Worm (Caenorhabditis elegans): ENCODE results near the gene ZK813.1.
A peak's percentile ranks its signal among the peaks of the same experiment; 100 is the strongest.

Gene ZK813.1

DNA sequence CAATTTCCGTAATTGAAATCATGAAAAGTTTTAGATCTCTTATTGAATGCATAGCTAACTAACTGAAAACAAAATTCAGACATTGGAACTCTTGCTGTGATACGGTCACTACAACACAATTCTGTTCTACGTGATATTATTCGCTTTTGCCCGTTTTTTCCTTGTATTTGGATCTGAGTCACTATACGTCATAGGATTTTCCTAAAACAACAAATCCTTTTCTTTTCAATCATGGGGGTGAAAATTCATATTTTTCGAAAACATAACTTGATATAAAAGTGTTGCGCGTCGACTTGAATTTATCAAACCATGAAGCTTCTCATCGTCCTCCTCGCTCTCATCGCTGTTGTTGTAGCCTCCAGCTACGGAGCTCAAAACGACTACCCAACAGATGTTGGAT, at the start of gene ZK813.1:
Gene ZK813.1, plus strand, starts transcription at position 301 of the 400 bp plus-strand sequence.
- TF ChIP-seq C34F6.9 (tag; optimal IDR thresholded peaks at IDR 0.05) = no peak
- no peak for TF ChIP-seq lin-39 (tag; optimal IDR thresholded peaks at IDR 0.05)
- TF ChIP-seq lsy-2 (tag; optimal IDR thresholded peaks at IDR 0.05) = no peak
- no peak for TF ChIP-seq ceh-82 (tag; optimal IDR thresholded peaks at IDR 0.05)
- no peak for TF ChIP-seq lin-11 (tag; optimal IDR thresholded peaks at IDR 0.05)
- TF ChIP-seq gmeb-1 (tag; optimal IDR thresholded peaks at IDR 0.05) = no peak
- no peak for TF ChIP-seq nhr-25 (tag; optimal IDR thresholded peaks at IDR 0.05)
- TF ChIP-seq dmd-4 (tag; optimal IDR thresholded peaks at IDR 0.05) = no peak
- no peak for TF ChIP-seq nhr-12 (tag; optimal IDR thresholded peaks at IDR 0.05)
- TF ChIP-seq Y55F3AM.14 (GFP tag; optimal IDR thresholded peaks at IDR 0.05) = no peak
- TF ChIP-seq unc-39 (tag; optimal IDR thresholded peaks at IDR 0.05) = no peak

DNA sequence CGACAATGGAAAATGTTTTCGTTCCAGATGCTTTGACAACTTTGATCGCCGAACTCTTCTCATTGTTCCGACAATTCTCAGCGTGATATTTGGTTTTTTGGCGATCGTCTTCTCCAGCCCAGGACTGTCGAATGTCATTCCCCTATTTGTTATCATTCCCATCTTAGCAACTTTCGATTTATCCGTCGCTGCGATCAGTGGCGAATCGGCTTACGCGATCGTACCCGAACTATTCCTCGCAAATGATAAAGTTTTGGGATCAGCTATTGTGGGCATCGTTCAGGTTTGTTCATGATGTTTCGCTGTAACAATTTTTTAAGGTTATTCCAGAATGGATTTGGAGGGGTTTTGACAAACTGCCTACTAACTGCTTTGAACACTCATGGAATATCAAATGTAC, 49.4 kb upstream of the ZK813.1 start:
- TF ChIP-seq lin-13 (GFP tag; optimal IDR thresholded peaks at IDR 0.05) = no peak
- TF ChIP-seq elt-1 (tag; optimal IDR thresholded peaks at IDR 0.05) = peak; percentile 19
- no peak for TF ChIP-seq F13H6.1 (tag; optimal IDR thresholded peaks at IDR 0.05)
- TF ChIP-seq crh-2 (tag; optimal IDR thresholded peaks at IDR 0.05) = no peak
- TF ChIP-seq gmeb-1 (tag; optimal IDR thresholded peaks at IDR 0.05) = no peak

DNA sequence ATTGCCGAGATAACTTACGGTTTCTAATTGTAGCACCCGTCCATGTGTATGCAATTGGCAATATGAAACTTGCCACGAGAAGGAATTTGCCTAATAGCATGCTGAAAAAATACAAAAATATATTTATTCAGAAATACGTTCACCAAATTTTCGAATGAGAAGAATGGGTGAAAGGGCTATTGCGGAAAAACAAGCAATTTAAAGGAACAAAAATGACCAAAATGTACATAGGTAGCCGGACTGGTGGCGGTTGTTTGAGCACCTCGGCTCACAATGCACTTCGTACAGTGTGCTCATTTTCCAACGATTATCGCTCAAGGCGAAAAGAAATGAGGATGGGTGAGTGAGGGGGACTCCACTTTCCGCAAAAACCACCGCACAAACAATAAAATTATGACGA, 46.2 kb upstream of the ZK813.1 start, which contains the start of gene cht-1:
Gene cht-1, minus strand, starts transcription at position 101 of the 400 bp plus-strand sequence.
- TF ChIP-seq dmd-4 (tag; optimal IDR thresholded peaks at IDR 0.05) = no peak
- TF ChIP-seq ceh-82 (tag; optimal IDR thresholded peaks at IDR 0.05) = no peak
- TF ChIP-seq F13H6.1 (tag; optimal IDR thresholded peaks at IDR 0.05) = no peak
- TF ChIP-seq sma-9 (GFP tag; optimal IDR thresholded peaks at IDR 0.05) = no peak
- no peak for TF ChIP-seq sma-9 (tag; optimal IDR thresholded peaks at IDR 0.05)
- no peak for TF ChIP-seq zag-1 (tag; optimal IDR thresholded peaks at IDR 0.05)
- TF ChIP-seq nhr-6 (tag; optimal IDR thresholded peaks at IDR 0.05) = no peak
- no peak for TF ChIP-seq C34F6.9 (tag; optimal IDR thresholded peaks at IDR 0.05)
- no peak for TF ChIP-seq nhr-23 (tag; optimal IDR thresholded peaks at IDR 0.05)
- no peak for TF ChIP-seq unc-55 (GFP tag; optimal IDR thresholded peaks at IDR 0.05)
- no peak for TF ChIP-seq nhr-25 (tag; optimal IDR thresholded peaks at IDR 0.05)
- no peak for TF ChIP-seq peb-1 (tag; optimal IDR thresholded peaks at IDR 0.05)
- TF ChIP-seq ZK546.5 (tag; optimal IDR thresholded peaks at IDR 0.05) = no peak
- no peak for TF ChIP-seq snpc-4 (tag; optimal IDR thresholded peaks at IDR 0.05)
- TF ChIP-seq egl-27 (tag; optimal IDR thresholded peaks at IDR 0.05) = no peak
- TF ChIP-seq lsy-2 (tag; optimal IDR thresholded peaks at IDR 0.05) = no peak
- no peak for TF ChIP-seq ceh-16 (tag; optimal IDR thresholded peaks at IDR 0.05)
- no peak for TF ChIP-seq mbf-1 (tag; optimal IDR thresholded peaks at IDR 0.05)
- TF ChIP-seq Y55F3AM.14 (GFP tag; optimal IDR thresholded peaks at IDR 0.05) = no peak
- TF ChIP-seq nhr-11 (tag; optimal IDR thresholded peaks at IDR 0.05) = no peak
- TF ChIP-seq lin-11 (tag; optimal IDR thresholded peaks at IDR 0.05) = no peak

DNA sequence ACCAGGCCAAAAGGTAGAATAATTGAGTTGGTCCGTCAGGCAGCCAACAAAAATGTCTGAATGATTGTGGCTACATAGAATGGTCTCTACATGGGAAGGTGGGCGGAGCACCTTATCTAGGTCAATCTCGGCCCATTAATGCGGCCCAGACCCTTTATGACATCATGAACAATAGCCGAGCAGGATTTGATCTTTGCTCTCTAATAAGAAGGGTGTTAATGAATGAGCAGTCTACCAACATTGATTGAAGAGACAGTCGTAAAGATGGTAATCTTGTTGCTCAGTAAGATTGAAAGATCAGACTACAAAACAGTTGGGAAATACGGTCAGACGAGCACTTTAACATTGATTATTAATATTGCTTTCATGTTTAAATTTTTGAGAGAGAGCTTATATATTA, 45.7 kb upstream of the ZK813.1 start:
- no peak for TF ChIP-seq nhr-77 (tag; optimal IDR thresholded peaks at IDR 0.05)

DNA sequence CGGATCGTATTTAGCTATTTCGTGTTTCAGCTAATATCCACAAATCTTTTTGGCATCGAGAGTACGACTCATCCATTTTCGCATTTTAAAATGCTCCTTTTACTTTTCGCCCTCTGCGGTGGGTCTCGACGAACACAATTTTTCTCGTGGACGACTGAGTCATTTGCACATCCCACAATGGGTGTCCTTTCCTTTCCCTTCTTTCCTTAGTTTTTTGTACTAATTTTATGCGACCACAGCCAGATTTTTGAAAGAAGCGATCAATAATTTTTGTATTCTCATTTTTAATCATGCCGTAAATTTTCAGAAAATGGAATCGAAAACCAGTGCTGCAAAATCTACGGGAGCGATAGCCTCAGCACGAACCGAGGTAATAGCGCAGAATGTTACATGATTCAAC, 44.4 kb upstream of the ZK813.1 start, which contains the start of gene C04F6.9:
Gene C04F6.9, plus strand, starts transcription at position 301 of the 400 bp plus-strand sequence.
- TF ChIP-seq skn-1 (tag; optimal IDR thresholded peaks at IDR 0.05) (no peak), nhr-237 (tag; optimal IDR thresholded peaks at IDR 0.05) (no peak), lsy-2 (tag; optimal IDR thresholded peaks at IDR 0.05) (no peak), nhr-6 (tag; optimal IDR thresholded peaks at IDR 0.05) (no peak), lin-39 (tag; optimal IDR thresholded peaks at IDR 0.05) (no peak), nhr-21 (tag; optimal IDR thresholded peaks at IDR 0.05) (no peak), unc-55 (GFP tag; optimal IDR thresholded peaks at IDR 0.05) (no peak), nhr-77 (tag; optimal IDR thresholded peaks at IDR 0.05) (no peak), nhr-11 (tag; optimal IDR thresholded peaks at IDR 0.05) (no peak), zag-1 (tag; optimal IDR thresholded peaks at IDR 0.05) (no peak), ceh-16 (tag; optimal IDR thresholded peaks at IDR 0.05) (no peak), nhr-25 (tag; optimal IDR thresholded peaks at IDR 0.05) (no peak), snpc-4 (tag; optimal IDR thresholded peaks at IDR 0.05) (no peak), lin-13 (GFP tag; optimal IDR thresholded peaks at IDR 0.05) (no peak), elt-1 (tag; optimal IDR thresholded peaks at IDR 0.05) (no peak), egl-27 (tag; optimal IDR thresholded peaks at IDR 0.05) (no peak), ztf-1 (GFP tag; conservative IDR thresholded peaks at IDR 0.05) (no peak), nhr-23 (tag; optimal IDR thresholded peaks at IDR 0.05) (no peak), C34F6.9 (tag; optimal IDR thresholded peaks at IDR 0.05) (no peak)

All from whole organism, L2 larva.